Fruit fly (Drosophila melanogaster): ENCODE measurements around the gene Lgr4.

- TF ChIP-seq Dll (optimal IDR thresholded peaks at IDR 0.05) (no peak), psq (optimal IDR thresholded peaks at IDR 0.05) (no peak), usp (GFP tag; optimal IDR thresholded peaks at IDR 0.05) (no peak), pan (optimal IDR thresholded peaks at IDR 0.05) (no peak), EcR (GFP tag; optimal IDR thresholded peaks at IDR 0.05) (no peak)
These were observed 30.3 kb upstream of the Lgr4 start for dm6 chrX:13219290-13219689.
